Worm (Caenorhabditis elegans): ENCODE results near the gene ugt-24.
A peak's percentile ranks its signal among the peaks of the same experiment; 100 is the strongest.
"Not testable (repeated sequence)": the region's sequence is repeated elsewhere in the genome, so short reads cannot be mapped to it uniquely, and the experiment has no call there.

The ugt-24 gene

ce11 chrIV:6210574-6210973, at the start of gene ugt-24, which contains the start of gene C49A9.6:
Gene ugt-24, minus strand, starts transcription at chrIV:6210720.
Gene C49A9.6, plus strand, starts transcription at chrIV:6210936.
- peak; percentile 66 for TF ChIP-seq pha-4 (tag; optimal IDR thresholded peaks at IDR 0.05)
- TF ChIP-seq tbx-2 (tag; optimal IDR thresholded peaks at IDR 0.05) = no peak
- TF ChIP-seq pqm-1 (tag; optimal IDR thresholded peaks at IDR 0.05) = peak; percentile 59
- peak; percentile 71 for TF ChIP-seq elt-2 (tag; optimal IDR thresholded peaks at IDR 0.05)
- no peak for TF ChIP-seq lin-39 (tag; optimal IDR thresholded peaks at IDR 0.05)

- no peak for TF ChIP-seq eor-1 (tag; optimal IDR thresholded peaks at IDR 0.05)
- no peak for TF ChIP-seq nhr-76 (tag; optimal IDR thresholded peaks at IDR 0.05)
- no peak for TF ChIP-seq ceh-9 (tag; optimal IDR thresholded peaks at IDR 0.05)
- TF ChIP-seq tbx-2 (tag; optimal IDR thresholded peaks at IDR 0.05) = no peak
- TF ChIP-seq elt-3 (tag; optimal IDR thresholded peaks at IDR 0.05) = no peak
These were observed 49.2 kb upstream of the ugt-24 start, which contains the start of gene nlp-16 for ce11 chrIV:6259732-6260131. Gene nlp-16, minus strand, starts transcription at chrIV:6259832.

DNA sequence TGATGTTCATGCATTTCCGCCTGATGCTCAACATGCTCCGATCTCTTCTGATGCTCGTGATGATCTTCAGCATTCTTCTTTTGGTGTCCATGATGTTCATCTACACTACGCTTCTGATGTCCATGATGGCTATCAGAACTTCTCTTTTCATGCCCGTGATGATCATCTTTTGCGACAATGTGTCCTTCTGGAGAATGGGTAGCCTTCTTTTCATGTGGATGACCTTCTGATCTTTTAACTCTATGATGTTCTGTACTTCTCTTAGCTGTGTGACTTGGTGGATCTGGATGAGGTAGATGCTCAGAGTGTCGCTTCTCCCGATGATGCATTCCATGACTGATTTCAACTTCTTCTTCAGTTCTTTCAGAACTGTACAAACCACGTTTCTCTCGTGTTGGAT, 48.4 kb upstream of the ugt-24 start:
- no peak for TF ChIP-seq R02D3.7 (tag; optimal IDR thresholded peaks at IDR 0.05)
- no peak for TF ChIP-seq tbx-2 (tag; optimal IDR thresholded peaks at IDR 0.05)

ce11 chrIV:6254635-6255034, 44.1 kb upstream of the ugt-24 start, which contains the start of gene T13A10.64:
Gene T13A10.64, plus strand, starts transcription at chrIV:6254935.
- no peak for TF ChIP-seq mml-1 (tag; optimal IDR thresholded peaks at IDR 0.05)
- no peak for TF ChIP-seq nhr-76 (tag; optimal IDR thresholded peaks at IDR 0.05)
- TF ChIP-seq hmg-11 (tag; optimal IDR thresholded peaks at IDR 0.05) = no peak
- no peak for TF ChIP-seq pqm-1 (tag; optimal IDR thresholded peaks at IDR 0.05)
- TF ChIP-seq R02D3.7 (tag; optimal IDR thresholded peaks at IDR 0.05) = no peak
- TF ChIP-seq egl-27 (tag; optimal IDR thresholded peaks at IDR 0.05) = no peak
- no peak for TF ChIP-seq tbx-2 (tag; optimal IDR thresholded peaks at IDR 0.05)

ce11 chrIV:6253000-6253399, 42.5 kb upstream of the ugt-24 start, which contains the start of gene T13A10.2:
Gene T13A10.2, plus strand, starts transcription at chrIV:6253300.
- not testable (repeated sequence) for TF ChIP-seq pqm-1, lin-39, nhr-76 (tag; optimal IDR thresholded peaks at IDR 0.05)

DNA sequence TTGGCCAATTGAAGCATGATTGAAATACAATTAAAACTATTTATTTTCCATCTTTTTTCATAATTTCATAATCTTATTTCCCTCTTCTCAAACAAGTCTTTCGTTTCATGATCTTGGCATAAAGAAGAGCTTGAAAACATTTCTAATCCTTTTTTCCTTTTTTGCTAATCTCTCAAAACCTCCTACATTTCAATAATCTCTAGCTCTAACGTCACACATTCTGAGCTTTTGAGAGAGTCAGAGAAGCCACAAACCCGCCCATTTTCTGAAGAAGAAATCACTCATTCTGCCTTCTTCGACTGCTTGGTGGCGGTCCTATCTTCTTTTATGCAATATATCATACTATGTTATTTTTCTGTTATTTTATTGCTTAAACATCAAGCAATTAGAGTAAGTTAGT, 39.1 kb upstream of the ugt-24 start, which contains the start of gene F58F9.1:
F58F9.1 (plus strand) TSS at position 251 of the 400 bp plus-strand sequence.
- TF ChIP-seq nfya-1 (tag; optimal IDR thresholded peaks at IDR 0.05; ENCODE audit: insufficient read depth) (peak; percentile 19), lsy-12 (tag; optimal IDR thresholded peaks at IDR 0.05) (no peak), fos-1 (tag; optimal IDR thresholded peaks at IDR 0.05) (no peak), lin-39 (tag; optimal IDR thresholded peaks at IDR 0.05) (peak; percentile 36)

DNA sequence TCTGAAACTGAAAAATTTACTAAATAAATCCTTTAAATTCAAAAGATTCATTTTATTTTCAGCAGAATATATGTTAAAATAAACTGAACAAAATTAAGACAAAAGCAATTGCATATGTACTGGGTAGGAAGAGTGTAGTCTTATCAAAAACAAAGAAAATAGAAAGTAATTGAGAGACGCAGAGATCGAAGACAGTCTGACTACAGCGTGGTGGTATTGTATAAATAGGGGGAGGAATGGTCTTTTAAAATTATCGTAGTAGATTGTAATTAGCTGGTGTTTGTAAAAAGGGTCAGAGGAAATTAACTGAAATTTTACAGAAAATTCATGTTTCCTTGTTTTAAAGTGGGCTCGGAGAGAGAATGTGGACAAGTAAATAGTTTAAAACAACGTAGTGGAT, 38.0 kb upstream of the ugt-24 start, which contains the start of gene acox-3:
acox-3 (minus strand) TSS at position 7 of the 400 bp plus-strand sequence.
- TF ChIP-seq elt-2 (tag; optimal IDR thresholded peaks at IDR 0.05) = peak; percentile 77
- no peak for TF ChIP-seq nhr-77 (tag; optimal IDR thresholded peaks at IDR 0.05)
- peak; percentile 43 for TF ChIP-seq pha-4 (tag; optimal IDR thresholded peaks at IDR 0.05)
- peak; percentile 57 for TF ChIP-seq pqm-1 (tag; optimal IDR thresholded peaks at IDR 0.05)
- TF ChIP-seq ceh-28 (tag; optimal IDR thresholded peaks at IDR 0.05) = peak; percentile 0

DNA sequence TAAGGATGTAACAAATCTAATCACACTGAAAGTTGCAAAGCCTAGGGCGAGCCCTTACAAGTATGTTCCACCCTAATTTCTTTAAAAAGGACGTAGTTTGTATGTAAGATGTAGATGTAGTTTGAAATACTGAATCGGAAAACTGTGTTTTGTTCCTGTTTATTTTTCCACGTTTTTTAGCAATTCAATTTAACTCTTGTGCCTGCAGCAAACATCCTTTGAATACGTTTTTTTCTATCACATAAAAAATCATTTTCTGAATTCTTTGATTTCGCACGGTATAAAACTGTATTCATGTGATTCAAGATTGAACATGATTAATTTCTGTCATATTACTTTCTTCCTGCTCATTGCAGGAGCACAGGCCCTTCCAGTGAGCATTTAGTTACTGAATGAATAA, 29.5 kb upstream of the ugt-24 start, which contains the start of gene F58F9.9:
F58F9.9 (plus strand) TSS at position 301 of the 400 bp plus-strand sequence.
- TF ChIP-seq egl-5 (tag; optimal IDR thresholded peaks at IDR 0.05) = no peak
- no peak for TF ChIP-seq mml-1 (tag; optimal IDR thresholded peaks at IDR 0.05)
- TF ChIP-seq zag-1 (tag; optimal IDR thresholded peaks at IDR 0.05) = no peak
- no peak for TF ChIP-seq ZK546.5 (tag; optimal IDR thresholded peaks at IDR 0.05)
- no peak for TF ChIP-seq ztf-4 (tag; optimal IDR thresholded peaks at IDR 0.05)
- TF ChIP-seq aly-2 (tag; optimal IDR thresholded peaks at IDR 0.05) = no peak
- TF ChIP-seq nhr-12 (tag; optimal IDR thresholded peaks at IDR 0.05) = no peak
- TF ChIP-seq lsy-12 (tag; optimal IDR thresholded peaks at IDR 0.05) = no peak
- no peak for TF ChIP-seq pqm-1 (tag; optimal IDR thresholded peaks at IDR 0.05)
- no peak for TF ChIP-seq nhr-25 (tag; optimal IDR thresholded peaks at IDR 0.05)
- no peak for TF ChIP-seq hmg-11 (tag; optimal IDR thresholded peaks at IDR 0.05)
- TF ChIP-seq nhr-77 (tag; optimal IDR thresholded peaks at IDR 0.05) = no peak
- no peak for TF ChIP-seq skn-1 (tag; optimal IDR thresholded peaks at IDR 0.05)

Measured in whole organism, L3 larva.